Worm (Caenorhabditis elegans) whole organism, L4 larva: ENCODE data around the gene K08B12.1.
A peak's percentile ranks its signal among the peaks of the same experiment; 100 is the strongest.

Experiments
- F10B5.3 ChIP-seq: sonication (generic microtip); optimal IDR thresholded peaks from 2 replicates; lab custom pipeline; 2016; ENCODE audit warnings: mild to moderate bottlenecking, missing genetic modification characterization, missing compliant biosample characterization
- T20F7.1 ChIP-seq: fragments of 200-800 bp; sonication (Bioruptor generic); optimal IDR thresholded peaks from 2 replicates; lab custom pipeline; 2018; ENCODE audit warnings: mild to moderate bottlenecking, missing genetic modification characterization, missing compliant biosample characterization
- Y75B8A.6 ChIP-seq: fragments of 200-800 bp; sonication (Bioruptor generic); IDR thresholded peaks from 2 replicates; pipeline ENCODE4 v1.3.6; 2022; ENCODE audit warnings: missing genetic modification reagents, missing genetic modification characterization, missing compliant biosample characterization
- ZK546.5 ChIP-seq, 2 experiments: sonication (generic microtip); optimal IDR thresholded peaks; 2 replicates each; lab custom pipeline; 2017; ENCODE audit warnings: missing biosample characterization in 2 of 2, missing genetic modification characterization in 2 of 2
- aha-1 ChIP-seq: fragments of 150-350 bp; peaks from one replicate; lab custom pipeline; 2014; ENCODE audit warnings: missing biosample characterization, missing genetic modification characterization
- ama-1 ChIP-seq: fragments of 150-350 bp; optimal IDR thresholded peaks from 2 replicates; lab custom pipeline; 2014; ENCODE audit warnings: inconsistent platforms, mixed read lengths
- arid-1 ChIP-seq: fragments of 200-800 bp; sonication (Bioruptor generic); conservative IDR thresholded peaks from 2 replicates; pipeline ENCODE4 v1.3.6; 2022; ENCODE audit warnings: missing genetic modification reagents, missing genetic modification characterization, missing compliant biosample characterization
- ceh-20 ChIP-seq: fragments of 200-800 bp; sonication (Bioruptor generic); IDR thresholded peaks from 2 replicates; pipeline ENCODE4 v1.3.6; 2022; ENCODE audit warnings: missing genetic modification reagents, missing genetic modification characterization, missing compliant biosample characterization
- cey-2 ChIP-seq: sonication (generic microtip); optimal IDR thresholded peaks from 3 replicates; lab custom pipeline; 2017; ENCODE audit warnings: missing genetic modification characterization, mild to moderate bottlenecking, missing compliant biosample characterization, antibody characterized with exemption, borderline replicate concordance; ENCODE audit not compliant: insufficient read depth
- daf-16 ChIP-seq, 3 experiments: sonication (generic microtip); optimal IDR thresholded peaks; 2 replicates each; lab custom pipeline; 2016 to 2017; ENCODE audit warnings: missing genetic modification characterization in 3 of 3, missing genetic modification reagents in 3 of 3, mild to moderate bottlenecking in 2 of 3, missing compliant biosample characterization in 2 of 3, missing biosample characterization in 1 of 3, moderate library complexity in 1 of 3
- dmd-6 ChIP-seq: fragments of 200-800 bp; sonication (Bioruptor generic); IDR thresholded peaks from 2 replicates; pipeline ENCODE4 v1.3.6; 2022; ENCODE audit warnings: missing genetic modification reagents, missing genetic modification characterization, missing compliant biosample characterization
- duxl-1 ChIP-seq: sonication (generic microtip); optimal IDR thresholded peaks from 2 replicates; lab custom pipeline; 2016; ENCODE audit warnings: mild to moderate bottlenecking, missing genetic modification characterization, moderate library complexity, missing compliant biosample characterization; ENCODE audit not compliant: poor library complexity
- dve-1 ChIP-seq: sonication (generic microtip); optimal IDR thresholded peaks from 2 replicates; lab custom pipeline; 2017; ENCODE audit warnings: antibody characterized with exemption, mild to moderate bottlenecking, missing genetic modification characterization, missing compliant biosample characterization; ENCODE audit not compliant: insufficient read depth
- fkh-10 ChIP-seq: fragments of 150-350 bp; optimal IDR thresholded peaks from 2 replicates; lab custom pipeline; 2014; ENCODE audit warnings: missing biosample characterization, missing genetic modification reagents, missing genetic modification characterization
- gei-8 ChIP-seq: fragments of 200-800 bp; sonication (Bioruptor generic); optimal IDR thresholded peaks from 2 replicates; lab custom pipeline; 2018; ENCODE audit warnings: mild to moderate bottlenecking, missing genetic modification characterization, missing compliant biosample characterization
- hlh-11 ChIP-seq: fragments of 200-800 bp; sonication (Bioruptor generic); optimal IDR thresholded peaks from 2 replicates; lab custom pipeline; 2018; ENCODE audit warnings: mild to moderate bottlenecking, missing genetic modification characterization, missing compliant biosample characterization
- hlh-30 ChIP-seq: sonication (generic microtip); optimal IDR thresholded peaks from 2 replicates; lab custom pipeline; 2017; ENCODE audit warnings: antibody characterized with exemption, mild to moderate bottlenecking, missing genetic modification characterization, missing compliant biosample characterization; ENCODE audit not compliant: insufficient read depth
- jun-1 ChIP-seq: fragments of 150-350 bp; optimal IDR thresholded peaks from 2 replicates; lab custom pipeline; 2014; ENCODE audit warnings: missing biosample characterization, missing genetic modification reagents, missing genetic modification characterization
- lin-13 ChIP-seq: fragments of 150-350 bp; optimal IDR thresholded peaks from 2 replicates; lab custom pipeline; 2014; ENCODE audit warnings: missing biosample characterization, missing genetic modification reagents, missing genetic modification characterization
- lin-29 ChIP-seq: fragments of 200-800 bp; sonication (Bioruptor generic); IDR thresholded peaks from 2 replicates; pipeline ENCODE4 v1.3.6; 2022; ENCODE audit warnings: missing genetic modification reagents, missing genetic modification characterization, missing compliant biosample characterization
- lin-38 ChIP-seq: fragments of 200-800 bp; sonication (Bioruptor generic); IDR thresholded peaks from 2 replicates; pipeline ENCODE4 v1.3.6; 2022; ENCODE audit warnings: missing genetic modification reagents, missing genetic modification characterization, missing compliant biosample characterization
- lsy-2 ChIP-seq, 2 experiments: fragments of 150-350 bp in 1 of 2; sonication (generic microtip) in 1 of 2; optimal IDR thresholded peaks; 2 replicates each; lab custom pipeline; 2014 to 2017; ENCODE audit warnings: missing biosample characterization in 2 of 2, missing genetic modification characterization in 2 of 2
- mep-1 ChIP-seq: fragments of 150-350 bp; sonication (generic microtip); optimal IDR thresholded peaks from 3 replicates; lab custom pipeline; 2014; ENCODE audit warnings: missing biosample characterization, missing genetic modification characterization
- mes-2 ChIP-seq: sonication (generic microtip); optimal IDR thresholded peaks from 2 replicates; lab custom pipeline; 2016; ENCODE audit warnings: missing genotype, mild to moderate bottlenecking, missing genetic modification characterization, missing compliant biosample characterization; ENCODE audit not compliant: poor library complexity, severe bottlenecking
- mxl-3 ChIP-seq: fragments of 200-800 bp; sonication (Bioruptor generic); optimal IDR thresholded peaks from 2 replicates; lab custom pipeline; 2018; ENCODE audit warnings: mild to moderate bottlenecking, missing genetic modification characterization, missing compliant biosample characterization
- nhr-102 ChIP-seq: sonication (generic microtip); optimal IDR thresholded peaks from 2 replicates; lab custom pipeline; 2016; ENCODE audit warnings: mild to moderate bottlenecking, missing genetic modification characterization, moderate library complexity, missing compliant biosample characterization
- nhr-41 ChIP-seq: fragments of 200-800 bp; sonication (Bioruptor generic); IDR thresholded peaks from 2 replicates; pipeline ENCODE4 v1.3.6; 2022; ENCODE audit warnings: missing genetic modification reagents, missing genetic modification characterization, missing compliant biosample characterization
- nhr-77 ChIP-seq: fragments of 150-350 bp; optimal IDR thresholded peaks from 2 replicates; lab custom pipeline; 2014; ENCODE audit warnings: missing biosample characterization, missing genetic modification characterization
- sdz-12 ChIP-seq: fragments of 200-800 bp; sonication (Bioruptor generic); optimal IDR thresholded peaks from 2 replicates; lab custom pipeline; 2018; ENCODE audit warnings: mild to moderate bottlenecking, missing genetic modification characterization, missing compliant biosample characterization
- set-16 ChIP-seq: fragments of 200-800 bp; sonication (Bioruptor generic); IDR thresholded peaks from 2 replicates; pipeline ENCODE4 v1.3.6; 2022; ENCODE audit warnings: missing genetic modification reagents, missing genetic modification characterization, missing compliant biosample characterization
- unc-62 ChIP-seq, 3 experiments: fragments of 150-350 bp in 1 of 3; sonication (generic microtip); optimal IDR thresholded peaks in 2 of 3; peaks in 1 of 3; 1 replicate in 1 of 3; 2 replicates in 2 of 3; lab custom pipeline; 2014 to 2017; ENCODE audit warnings: missing biosample characterization in 3 of 3, missing genetic modification characterization in 3 of 3, missing genetic modification reagents in 3 of 3, missing genotype in 1 of 3
- vab-7 ChIP-seq: fragments of 200-800 bp; sonication (Bioruptor generic); IDR thresholded peaks from 2 replicates; pipeline ENCODE4 v1.3.6; 2022; ENCODE audit warnings: missing genetic modification reagents, missing genetic modification characterization, missing compliant biosample characterization

Gene K08B12.1

DNA sequence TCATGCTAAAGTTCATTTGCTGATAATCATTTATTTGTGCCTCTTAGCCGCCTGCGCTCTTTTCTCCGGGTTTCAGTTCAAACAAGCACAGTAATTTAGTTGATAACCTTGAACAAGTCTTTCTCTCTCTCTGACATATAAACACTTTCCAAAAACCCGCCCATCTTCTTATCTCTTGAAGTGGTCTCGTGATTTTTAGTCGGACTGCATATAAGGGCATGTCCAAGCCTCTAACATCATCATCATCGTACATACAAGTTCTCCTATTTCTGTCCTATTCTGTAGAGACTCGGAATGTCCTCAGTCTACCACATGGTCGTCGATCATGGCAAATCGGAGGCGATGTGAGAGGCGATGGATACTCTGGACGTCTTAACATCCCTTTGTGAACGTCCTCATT, 17.0 kb downstream of the K08B12.1 start, which contains the start of gene F31F7.1 (continued):
- peak; percentile 31 for TF ChIP-seq mes-2 (tag; lab: Kevin White, UChicago)
- peak; percentile 32 to 56 for TF ChIP-seq lsy-2 (tag; optimal IDR thresholded peaks at IDR 0.05; lab: Kevin White, UChicago)
- peak; percentile 94 for TF ChIP-seq dmd-6 (GFP tag; lab: Robert Waterston, UW)
- peak; percentile 1 for TF ChIP-seq lin-13
- TF ChIP-seq Y75B8A.6 (GFP tag; lab: Robert Waterston, UW) = no peak
- peak; percentile 45 for TF ChIP-seq T20F7.1 (GFP tag; lab: Kevin White, UChicago)
- peak; percentile 32; the same call in 1 of the 2 replicates for TF ChIP-seq nhr-41 (GFP tag; lab: Robert Waterston, UW)
- TF ChIP-seq jun-1 = no peak
- no peak for TF ChIP-seq gei-8 (GFP tag; lab: Kevin White, UChicago)
- no peak for TF ChIP-seq fkh-10 (GFP tag; lab: Kevin White, UChicago)
- peak; percentile 93 for TF ChIP-seq hlh-11
- peak; percentile 60 for TF ChIP-seq mep-1 (tag; lab: Kevin White, UChicago)
- TF ChIP-seq vab-7 (GFP tag; lab: Robert Waterston, UW) = no peak
- TF ChIP-seq ama-1 (lab: Kevin White, UChicago) = peak; percentile 95
- no peak for TF ChIP-seq duxl-1 (tag; lab: Kevin White, UChicago)
- no peak for TF ChIP-seq F10B5.3 (tag; lab: Kevin White, UChicago)
- TF ChIP-seq set-16 (GFP tag; lab: Robert Waterston, UW) = no peak

DNA sequence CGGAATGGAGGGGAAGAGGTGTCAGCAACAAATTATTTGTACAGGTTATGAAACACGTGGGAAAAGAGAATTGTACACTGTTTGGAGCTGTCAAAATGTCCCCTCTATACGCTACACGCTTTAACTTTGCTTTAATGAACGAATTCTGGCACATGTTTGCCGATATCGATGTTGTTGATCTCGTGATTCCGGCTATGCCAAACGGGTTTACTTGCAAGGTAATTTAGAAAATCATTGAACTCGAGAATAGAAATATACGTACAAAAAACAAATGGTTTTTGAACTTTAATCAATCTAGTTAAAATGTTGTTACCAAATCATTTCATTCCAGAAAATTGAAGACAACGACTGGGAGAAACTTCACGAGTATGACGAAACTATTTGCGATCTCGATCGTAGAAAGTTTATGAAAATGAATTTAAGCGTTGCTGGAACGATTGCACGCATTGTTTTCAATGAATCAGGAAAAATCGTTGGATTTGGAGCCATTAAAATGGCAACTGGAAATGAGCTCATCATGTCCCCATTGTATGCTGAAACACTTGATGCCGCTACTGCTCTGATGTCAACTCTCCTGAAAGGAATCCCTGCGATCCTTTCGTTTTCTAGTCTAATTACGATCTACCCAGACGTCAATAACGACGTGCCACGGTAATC, 18.1 kb downstream of the K08B12.1 start:
- TF ChIP-seq daf-16 (GFP tag; optimal IDR thresholded peaks at IDR 0.05; lab: Kevin White, UChicago) = no peak
- peak; percentile 65 for TF ChIP-seq daf-16 (tag; optimal IDR thresholded peaks at IDR 0.05; lab: Kevin White, UChicago)
- no peak for TF ChIP-seq arid-1
- peak; percentile 23 for TF ChIP-seq mxl-3 (GFP tag; lab: Kevin White, UChicago)
- TF ChIP-seq dmd-6 (GFP tag; lab: Robert Waterston, UW) = peak; percentile 24; the same call in 1 of the 2 replicates
- peak; percentile 59 for TF ChIP-seq hlh-30 (tag; lab: Kevin White, UChicago)
- peak; percentile 91 for TF ChIP-seq aha-1 (tag; lab: Kevin White, UChicago)
- peak; percentile 23 for TF ChIP-seq dve-1 (tag; lab: Kevin White, UChicago)
- 0 out of 2 replicates have a peak, but pooled peaks have one; percentile 6 for TF ChIP-seq ceh-20 (GFP tag; lab: Robert Waterston, UW)
- peak; percentile 86 for TF ChIP-seq ama-1 (lab: Kevin White, UChicago)
- peak; percentile 21 for TF ChIP-seq mep-1 (tag; lab: Kevin White, UChicago)
- TF ChIP-seq hlh-11 = peak; percentile 17
- TF ChIP-seq cey-2 (tag; lab: Kevin White, UChicago) = no peak
- no peak for TF ChIP-seq lin-29 (GFP tag; lab: Robert Waterston, UW)
- TF ChIP-seq lin-38 (GFP tag; lab: Robert Waterston, UW) = 0 out of 2 replicates have a peak, but pooled peaks have one; percentile 8
- peak in 1 of 2 experiments; percentile 86 for TF ChIP-seq unc-62 (GFP tag; optimal IDR thresholded peaks at IDR 0.05 in 1 of 2; lab: Kevin White, UChicago)
- TF ChIP-seq unc-62 (tag; optimal IDR thresholded peaks at IDR 0.05; lab: Kevin White, UChicago) = no peak
- TF ChIP-seq sdz-12 (GFP tag; lab: Kevin White, UChicago) = peak; percentile 11
- TF ChIP-seq ZK546.5 (tag; optimal IDR thresholded peaks at IDR 0.05; lab: Kevin White, UChicago) = no peak
- peak; percentile 46 for TF ChIP-seq nhr-77 (tag; lab: Kevin White, UChicago)
- TF ChIP-seq nhr-102 (tag; lab: Kevin White, UChicago) = no peak
